Worm (Caenorhabditis elegans) whole organism, young adult: Measurements from ENCODE around the gene cyp-35A3.

ENCODE experiments used
- B0019.2 ChIP-seq: fragments of 200-800 bp; sonication (Bioruptor generic); conservative IDR thresholded peaks from 2 replicates; pipeline ENCODE4 v1.3.6; 2022; ENCODE audit warnings: missing genetic modification reagents, missing genetic modification characterization, missing compliant biosample characterization
- C06A6.2 ChIP-seq: fragments of 200-800 bp; sonication (Bioruptor generic); conservative IDR thresholded peaks from 2 replicates; pipeline ENCODE4 v1.3.6; 2022; ENCODE audit warnings: missing genetic modification characterization, missing compliant biosample characterization
- D2030.7 ChIP-seq: fragments of 200-800 bp; sonication (Bioruptor generic); IDR thresholded peaks from 2 replicates; pipeline ENCODE4 v1.3.6; 2022; ENCODE audit warnings: missing genetic modification reagents, missing genetic modification characterization, missing compliant biosample characterization
- F33H1.4 ChIP-seq: fragments of 200-800 bp; sonication (Bioruptor generic); IDR thresholded peaks from 2 replicates; pipeline ENCODE4 v1.3.6; 2022; ENCODE audit warnings: missing genetic modification reagents, missing genetic modification characterization, missing compliant biosample characterization
- F57C9.4 ChIP-seq: sonication (generic microtip); optimal IDR thresholded peaks from 2 replicates; lab custom pipeline; 2017; ENCODE audit warnings: mild to moderate bottlenecking, missing genetic modification characterization, missing compliant biosample characterization
- K11D2.4 ChIP-seq: fragments of 200-800 bp; sonication (Bioruptor generic); IDR thresholded peaks from 2 replicates; pipeline ENCODE4 v1.3.6; 2022; ENCODE audit warnings: missing genetic modification reagents, missing genetic modification characterization, missing compliant biosample characterization
- Y67H2A.10 ChIP-seq: fragments of 200-800 bp; sonication (Bioruptor generic); conservative IDR thresholded peaks from 2 replicates; pipeline ENCODE4 v1.3.6; 2022; ENCODE audit warnings: missing genetic modification reagents, missing genetic modification characterization, missing compliant biosample characterization
- akir-1 ChIP-seq: fragments of 200-800 bp; sonication (Bioruptor generic); optimal IDR thresholded peaks from 2 replicates; lab custom pipeline; 2018; ENCODE audit warnings: mild to moderate bottlenecking, missing genetic modification characterization, moderate library complexity, missing compliant biosample characterization
- attf-3 ChIP-seq: fragments of 200-800 bp; sonication (Bioruptor generic); conservative IDR thresholded peaks from 2 replicates; pipeline ENCODE4 v1.3.6; 2022; ENCODE audit warnings: missing genetic modification reagents, missing genetic modification characterization, missing compliant biosample characterization
- attf-5 ChIP-seq: fragments of 200-800 bp; sonication (Bioruptor generic); optimal IDR thresholded peaks from 2 replicates; lab custom pipeline; 2018; ENCODE audit warnings: mild to moderate bottlenecking, missing genetic modification characterization, missing compliant biosample characterization
- cebp-1 ChIP-seq, 2 experiments: fragments of 200-800 bp in 1 of 2; sonication (Bioruptor generic) in 1 of 2; sonication (generic microtip) in 1 of 2; IDR thresholded peaks in 1 of 2; optimal IDR thresholded peaks in 1 of 2; 2 replicates each; pipeline versions ENCODE4 v1.3.6 to Lab custom; 2017 to 2022; ENCODE audit warnings: missing compliant biosample characterization in 2 of 2, missing genetic modification characterization in 2 of 2, mild to moderate bottlenecking in 1 of 2, missing genetic modification reagents in 1 of 2, moderate library complexity in 1 of 2
- ceh-100 ChIP-seq: fragments of 200-800 bp; sonication (Bioruptor generic); IDR thresholded peaks from 2 replicates; pipeline ENCODE4 v1.3.6; 2022; ENCODE audit warnings: missing genetic modification reagents, missing genetic modification characterization, missing compliant biosample characterization
- ceh-91 ChIP-seq: fragments of 200-800 bp; sonication (Bioruptor generic); IDR thresholded peaks from 2 replicates; pipeline ENCODE4 v1.3.6; 2022; ENCODE audit warnings: missing genetic modification reagents, missing genetic modification characterization, missing compliant biosample characterization
- dpff-1 ChIP-seq: sonication (generic microtip); optimal IDR thresholded peaks from 2 replicates; lab custom pipeline; 2017; ENCODE audit warnings: mild to moderate bottlenecking, missing genetic modification characterization, missing compliant biosample characterization
- dpl-1 ChIP-seq: fragments of 150-350 bp; optimal IDR thresholded peaks from 2 replicates; lab custom pipeline; 2014; ENCODE audit warnings: missing biosample characterization, missing genetic modification reagents, missing genetic modification characterization
- efl-1 ChIP-seq: fragments of 150-350 bp; optimal IDR thresholded peaks from 2 replicates; lab custom pipeline; 2014; ENCODE audit warnings: missing biosample characterization, missing genetic modification reagents, missing genetic modification characterization
- egl-18 ChIP-seq: fragments of 200-800 bp; sonication (Bioruptor generic); IDR thresholded peaks from 2 replicates; pipeline ENCODE4 v1.3.6; 2022; ENCODE audit warnings: missing genetic modification reagents, missing genetic modification characterization, missing compliant biosample characterization
- ekl-4 ChIP-seq: fragments of 200-800 bp; sonication (Bioruptor generic); IDR thresholded peaks from 2 replicates; pipeline ENCODE4 v1.3.6; 2022; ENCODE audit warnings: missing genetic modification reagents, missing genetic modification characterization, missing compliant biosample characterization
- hmg-1.2 ChIP-seq: fragments of 200-800 bp; sonication (Bioruptor generic); IDR thresholded peaks from 2 replicates; pipeline ENCODE4 v1.3.6; 2022; ENCODE audit warnings: missing genetic modification reagents, missing genetic modification characterization, missing compliant biosample characterization
- hmg-20 ChIP-seq: fragments of 200-800 bp; sonication (Bioruptor generic); IDR thresholded peaks from 2 replicates; pipeline ENCODE4 v1.3.6; 2022; ENCODE audit warnings: missing genetic modification reagents, missing genetic modification characterization, missing compliant biosample characterization
- hsf-1 ChIP-seq: fragments of 200-800 bp; sonication (Bioruptor generic); IDR thresholded peaks from 2 replicates; pipeline ENCODE4 v1.3.6; 2022; ENCODE audit warnings: missing genetic modification reagents, missing genetic modification characterization, missing compliant biosample characterization
- lag-1 ChIP-seq: fragments of 200-800 bp; sonication (Bioruptor generic); IDR thresholded peaks from 2 replicates; pipeline ENCODE4 v1.3.6; 2022; ENCODE audit warnings: missing genetic modification reagents, missing genetic modification characterization, missing compliant biosample characterization
- lin-54 ChIP-seq: fragments of 200-800 bp; sonication (Bioruptor generic); optimal IDR thresholded peaks from 2 replicates; lab custom pipeline; 2018; ENCODE audit warnings: mild to moderate bottlenecking, missing genetic modification characterization, missing compliant biosample characterization
- lir-1 ChIP-seq: fragments of 200-800 bp; sonication (Bioruptor generic); conservative IDR thresholded peaks from 2 replicates; pipeline ENCODE4 v1.3.6; 2022; ENCODE audit warnings: missing genetic modification reagents, missing genetic modification characterization, missing compliant biosample characterization
- lsl-1 ChIP-seq: fragments of 200-800 bp; sonication (Bioruptor generic); optimal IDR thresholded peaks from 2 replicates; lab custom pipeline; 2018; ENCODE audit warnings: mild to moderate bottlenecking, missing genetic modification characterization, moderate library complexity, missing compliant biosample characterization
- madf-10 ChIP-seq: sonication (generic microtip); optimal IDR thresholded peaks from 2 replicates; lab custom pipeline; 2016; ENCODE audit warnings: mild to moderate bottlenecking, missing genetic modification characterization, missing compliant biosample characterization
- madf-6 ChIP-seq: fragments of 200-800 bp; sonication (Bioruptor generic); IDR thresholded peaks from 2 replicates; pipeline ENCODE4 v1.3.6; 2022; ENCODE audit warnings: missing genetic modification reagents, missing genetic modification characterization, missing compliant biosample characterization
- madf-8 ChIP-seq: fragments of 200-800 bp; sonication (Bioruptor generic); conservative IDR thresholded peaks from 2 replicates; pipeline ENCODE4 v1.3.6; 2022; ENCODE audit warnings: missing genetic modification reagents, missing genetic modification characterization, missing compliant biosample characterization
- mcd-1 ChIP-seq: fragments of 200-800 bp; sonication (Bioruptor generic); IDR thresholded peaks from 2 replicates; pipeline ENCODE4 v1.3.6; 2022; ENCODE audit warnings: missing genetic modification reagents, missing genetic modification characterization, missing compliant biosample characterization
- nfyb-1 ChIP-seq: fragments of 200-800 bp; sonication (Bioruptor generic); IDR thresholded peaks from 2 replicates; pipeline ENCODE4 v1.3.6; 2022; ENCODE audit warnings: missing genetic modification reagents, missing genetic modification characterization, missing compliant biosample characterization
- nhr-120 ChIP-seq: fragments of 200-800 bp; sonication (Bioruptor generic); IDR thresholded peaks from 2 replicates; pipeline ENCODE4 v1.3.6; 2022; ENCODE audit warnings: missing genetic modification characterization, missing compliant biosample characterization
- pha-4 ChIP-seq: fragments of 150-350 bp; sonication (generic microtip); optimal IDR thresholded peaks from 2 replicates; lab custom pipeline; 2014; ENCODE audit warnings: missing biosample characterization, missing genetic modification reagents, missing genetic modification characterization
- rcor-1 ChIP-seq: fragments of 200-800 bp; sonication (Bioruptor generic); IDR thresholded peaks from 2 replicates; pipeline ENCODE4 v1.3.6; 2022; ENCODE audit warnings: missing genetic modification reagents, missing genetic modification characterization, missing compliant biosample characterization
- rpc-1 ChIP-seq, 2 experiments: fragments of 150-350 bp in 1 of 2; sonication (generic microtip) in 1 of 2; optimal IDR thresholded peaks; 2 replicates each; lab custom pipeline; 2014 to 2018; ENCODE audit warnings: missing biosample characterization in 1 of 2, missing genetic modification characterization in 1 of 2, missing genetic modification reagents in 1 of 2, missing genotype in 1 of 2
- somi-1 ChIP-seq: fragments of 200-800 bp; sonication (Bioruptor generic); optimal IDR thresholded peaks from 2 replicates; lab custom pipeline; 2018; ENCODE audit warnings: mild to moderate bottlenecking, missing genetic modification characterization, missing compliant biosample characterization
- ztf-6 ChIP-seq: fragments of 200-800 bp; sonication (Bioruptor generic); IDR thresholded peaks from 2 replicates; pipeline ENCODE4 v1.3.6; 2022; ENCODE audit warnings: missing genetic modification reagents, missing genetic modification characterization, missing compliant biosample characterization

cyp-35A3 gene

ce11 chrV:4055025-4055424 lies 32.6 kb downstream of the cyp-35A3 start, which contains the start of gene djr-1.2:
djr-1.2 (minus strand) TSS chrV:4055125.
- no peak for TF ChIP-seq akir-1
- TF ChIP-seq madf-6 (GFP tag; lab: Robert Waterston, UW): no peak
- no peak for TF ChIP-seq lsl-1 (GFP tag; lab: Kevin White, UChicago)
- no peak for TF ChIP-seq cebp-1 (GFP tag; IDR thresholded peaks at IDR 0.05; lab: Robert Waterston, UW)
- TF ChIP-seq cebp-1 (tag; optimal IDR thresholded peaks at IDR 0.05; lab: Kevin White, UChicago): no peak
- no peak for TF ChIP-seq F57C9.4 (tag; lab: Kevin White, UChicago)
- TF ChIP-seq attf-3: no peak
- TF ChIP-seq nhr-120 (GFP tag; lab: Robert Waterston, UW): no peak
- TF ChIP-seq madf-10: no peak
- TF ChIP-seq pha-4 (tag; lab: Kevin White, UChicago): no peak
- TF ChIP-seq dpff-1 (tag; lab: Kevin White, UChicago): no peak
- TF ChIP-seq dpl-1 (GFP tag; lab: Kevin White, UChicago): no peak
- TF ChIP-seq efl-1 (GFP tag; lab: Kevin White, UChicago): no peak
- TF ChIP-seq K11D2.4 (GFP tag; lab: Robert Waterston, UW): no peak
- TF ChIP-seq somi-1 (GFP tag; lab: Kevin White, UChicago): no peak
- TF ChIP-seq rpc-1 (optimal IDR thresholded peaks at IDR 0.05; lab: Kevin White, UChicago): no peak
- TF ChIP-seq rpc-1 (tag; optimal IDR thresholded peaks at IDR 0.05; lab: Kevin White, UChicago): no peak
- no peak for TF ChIP-seq lag-1 (GFP tag; lab: Robert Waterston, UW)

ce11 chrV:4056203-4056602 lies 33.8 kb downstream of the cyp-35A3 start:
- TF ChIP-seq ztf-6 (GFP tag; lab: Robert Waterston, UW): no peak

ce11 chrV:4063559-4064164 lies 41.3 kb downstream of the cyp-35A3 start:
- TF ChIP-seq ceh-91 (GFP tag; lab: Robert Waterston, UW) (peak; percentile 69), lsl-1 (GFP tag; lab: Kevin White, UChicago) (peak; percentile 36), hmg-20 (GFP tag; lab: Robert Waterston, UW) (0 out of 2 replicates have a peak, but pooled peaks have one; percentile 16), nfyb-1 (peak; percentile 83), madf-6 (GFP tag; lab: Robert Waterston, UW) (peak; percentile 66), rcor-1 (peak; percentile 63; the same call in 1 of the 2 replicates), madf-8 (GFP tag; lab: Robert Waterston, UW) (peak; percentile 33; the same call in 1 of the 2 replicates), egl-18 (0 out of 2 replicates have a peak, but pooled peaks have one; percentile 59), C06A6.2 (GFP tag; lab: Robert Waterston, UW) (peak; percentile 67), Y67H2A.10 (0 out of 2 replicates have a peak, but pooled peaks have one; percentile 30), mcd-1 (GFP tag; lab: Robert Waterston, UW) (peak; percentile 98), attf-5 (GFP tag; lab: Kevin White, UChicago) (peak; percentile 6), B0019.2 (GFP tag; lab: Robert Waterston, UW) (0 out of 2 replicates have a peak, but pooled peaks have one; percentile 19), ekl-4 (GFP tag; lab: Robert Waterston, UW) (peak; percentile 66; the same call in 1 of the 2 replicates), hmg-1.2 (GFP tag; lab: Robert Waterston, UW) (peak; percentile 91), hsf-1 (GFP tag; lab: Robert Waterston, UW) (peak; percentile 54), F33H1.4 (peak; percentile 60), lir-1 (GFP tag; lab: Robert Waterston, UW) (peak; percentile 35; the same call in 1 of the 2 replicates), lin-54 (GFP tag; lab: Kevin White, UChicago) (peak; percentile 57), D2030.7 (GFP tag; lab: Robert Waterston, UW) (peak; percentile 72; the same call in 1 of the 2 replicates), ceh-100 (GFP tag; lab: Robert Waterston, UW) (peak; percentile 77)
